Worm (Caenorhabditis elegans) whole organism, midembryonic: ENCODE measurements around the gene ric-8.

ENCODE experiments used
- T22C8.4 ChIP-seq: fragments of 200-800 bp; sonication (Bioruptor generic); IDR thresholded peaks from 2 replicates; pipeline ENCODE4 v1.3.6; 2022; ENCODE audit warnings: missing genetic modification characterization, missing compliant biosample characterization
- cog-1 ChIP-seq: sonication (generic microtip); optimal IDR thresholded peaks from 2 replicates; lab custom pipeline; 2016; ENCODE audit warnings: missing genetic modification characterization, missing compliant biosample characterization
- flt-1 ChIP-seq: fragments of 200-800 bp; sonication (Bioruptor generic); IDR thresholded peaks from 2 replicates; pipeline ENCODE4 v1.3.6; 2022; ENCODE audit warnings: missing genetic modification characterization, missing compliant biosample characterization
- klf-2 ChIP-seq: fragments of 200-800 bp; sonication (Bioruptor generic); conservative IDR thresholded peaks from 2 replicates; pipeline ENCODE4 v1.3.6; 2022; ENCODE audit warnings: missing genetic modification reagents, missing genetic modification characterization, missing compliant biosample characterization
- med-1 ChIP-seq: sonication (generic microtip); optimal IDR thresholded peaks from 2 replicates; lab custom pipeline; 2017; ENCODE audit warnings: missing genetic modification characterization, mild to moderate bottlenecking, missing compliant biosample characterization, antibody characterized with exemption, missing genetic modification reagents; ENCODE audit not compliant: insufficient read depth
- ref-1 ChIP-seq: fragments of 200-800 bp; sonication (Bioruptor generic); conservative IDR thresholded peaks from 2 replicates; pipeline ENCODE4 v1.3.6; 2022; ENCODE audit warnings: missing genetic modification reagents, missing genetic modification characterization, missing compliant biosample characterization
- tab-1 ChIP-seq: fragments of 200-800 bp; sonication (Bioruptor generic); IDR thresholded peaks from 2 replicates; pipeline ENCODE4 v1.3.6; 2022; ENCODE audit warnings: missing genetic modification characterization, missing compliant biosample characterization
- ztf-23 ChIP-seq: fragments of 200-800 bp; sonication (Bioruptor generic); IDR thresholded peaks from 2 replicates; pipeline ENCODE4 v1.3.6; 2022; ENCODE audit warnings: missing genetic modification reagents, missing genetic modification characterization, missing compliant biosample characterization
- ztf-29 ChIP-seq: fragments of 200-800 bp; sonication (Bioruptor generic); IDR thresholded peaks from 2 replicates; pipeline ENCODE4 v1.3.6; 2022; ENCODE audit warnings: missing genetic modification reagents, missing genetic modification characterization, missing compliant biosample characterization

ce11 chrIV:2642673-2643072 lies at the start of gene ric-8:
- TF ChIP-seq tab-1 (GFP tag; lab: Robert Waterston, UW) (no peak), ztf-23 (no peak), cog-1 (tag; lab: Kevin White, UChicago) (no peak), klf-2 (GFP tag; lab: Robert Waterston, UW) (no peak), ztf-29 (GFP tag; lab: Robert Waterston, UW) (no peak), flt-1 (GFP tag; lab: Robert Waterston, UW) (no peak), T22C8.4 (GFP tag; lab: Robert Waterston, UW) (no peak), ref-1 (no peak), med-1 (GFP tag; lab: Kevin White, UChicago) (no peak)
